Fruit fly (Drosophila melanogaster): ENCODE results near the gene Aps.

DNA sequence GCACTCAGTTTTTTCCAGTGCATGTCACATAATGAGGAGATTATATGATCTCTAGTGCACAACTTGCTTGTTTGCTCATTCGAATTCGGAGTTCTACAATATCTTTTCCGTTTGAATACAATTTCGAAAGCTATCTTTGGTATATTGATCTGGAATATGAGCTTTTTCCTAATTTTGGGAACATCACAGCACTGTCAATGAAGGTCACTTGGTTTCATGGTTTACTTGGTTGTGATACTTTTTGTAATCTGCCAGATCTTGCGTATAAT lies 31.6 kb downstream of the Aps start:
- TF ChIP-seq dac (GFP tag; optimal IDR thresholded peaks at IDR 0.05) (no peak), CG8632 (GFP tag; optimal IDR thresholded peaks at IDR 0.05) (no peak), Blimp-1 (GFP tag; optimal IDR thresholded peaks at IDR 0.05) (no peak), CG16779 (tag; optimal IDR thresholded peaks at IDR 0.05) (no peak), CG34406 (GFP tag; optimal IDR thresholded peaks at IDR 0.05) (no peak), Met (GFP tag; optimal IDR thresholded peaks at IDR 0.05) (no peak)

All from whole organism, prepupa.